Worm (Caenorhabditis elegans): ENCODE results near the gene sdha-1.
"Not testable (repeated sequence)": the region's sequence is repeated elsewhere in the genome, so short reads cannot be mapped to it uniquely, and the experiment has no call there.

The sdha-1 gene

DNA sequence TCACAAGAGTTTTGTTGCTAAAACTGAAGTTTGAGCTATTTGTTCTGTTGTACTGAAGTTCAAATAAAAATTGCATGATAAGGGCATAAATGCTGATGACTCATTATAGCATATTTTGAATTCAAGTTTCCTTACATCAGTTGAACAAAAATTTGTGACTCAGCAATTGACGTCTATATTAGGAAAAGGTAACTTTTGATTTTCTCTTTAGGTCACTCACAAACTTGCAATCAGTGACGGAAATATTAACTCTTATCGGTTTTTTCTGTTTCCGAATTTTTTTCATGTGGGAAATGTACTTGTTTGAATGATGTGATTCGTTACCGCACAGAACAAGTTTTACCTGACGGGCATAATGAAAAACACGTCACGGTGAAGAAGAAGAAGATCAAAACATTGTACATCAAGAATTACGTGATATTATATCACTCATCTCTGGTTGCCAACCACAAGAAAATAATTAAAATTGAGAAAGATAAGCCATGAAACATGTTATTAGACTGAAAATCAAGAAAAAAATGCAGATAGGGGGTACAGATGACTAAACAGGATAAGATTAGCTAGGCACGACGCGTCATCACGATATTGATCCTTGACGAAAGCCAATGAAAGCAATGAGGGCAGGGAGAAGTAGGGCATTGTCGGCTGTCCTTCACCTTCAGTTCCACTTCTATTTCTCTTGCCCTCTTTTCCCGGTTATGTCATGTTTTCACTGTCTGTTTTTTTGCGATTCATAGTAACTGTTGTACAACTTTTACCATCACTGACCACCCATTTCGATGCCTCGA lies 18.0 kb upstream of the sdha-1 start:
- no peak for TF ChIP-seq unc-62 (GFP tag; optimal IDR thresholded peaks at IDR 0.05)

DNA sequence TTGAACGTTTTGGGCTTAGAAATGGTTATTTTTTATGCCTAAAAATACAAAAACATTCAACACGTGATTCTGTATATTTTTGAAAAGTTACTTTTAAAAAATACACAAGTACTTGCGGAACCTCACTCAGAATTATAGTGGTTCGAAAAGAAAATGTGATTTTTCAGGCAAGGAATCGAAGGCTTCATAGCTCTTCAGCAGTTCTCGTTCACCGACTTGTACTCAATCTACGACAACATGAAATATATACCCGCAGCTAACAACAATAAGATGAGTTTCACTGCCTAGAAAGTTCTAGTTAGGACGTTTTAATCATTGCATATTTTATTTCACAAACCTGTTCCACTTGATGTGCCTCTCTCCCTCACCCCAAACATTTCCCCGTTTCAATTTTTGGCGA lies 16.8 kb upstream of the sdha-1 start:
- no peak for TF ChIP-seq unc-62 (GFP tag; optimal IDR thresholded peaks at IDR 0.05)

DNA sequence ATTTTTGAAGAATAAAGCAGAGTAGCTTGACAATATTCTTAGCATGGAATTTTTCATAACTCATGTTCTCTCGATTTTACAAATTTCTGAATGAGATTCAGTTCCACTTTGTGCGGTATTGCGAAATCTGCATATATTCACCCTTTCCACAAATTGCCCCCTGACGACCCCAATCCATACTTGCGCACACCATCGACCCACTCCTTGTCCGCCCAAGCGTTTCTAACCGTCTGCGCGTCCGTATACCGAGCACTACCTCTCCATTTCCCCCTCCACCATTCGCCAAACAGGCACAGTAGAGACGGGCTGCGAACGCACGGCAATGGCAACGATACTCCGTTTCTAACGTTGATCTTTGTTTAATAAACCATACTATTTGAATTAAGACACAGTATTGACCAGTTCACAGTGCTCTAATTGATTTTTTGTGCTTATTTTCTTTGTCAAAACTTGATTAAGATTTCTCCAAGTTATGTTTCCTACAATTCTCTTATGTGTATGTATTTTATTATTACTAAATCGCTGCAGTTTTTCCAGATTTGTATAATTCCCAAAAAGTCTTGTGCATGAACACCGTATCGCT lies 10.9 kb upstream of the sdha-1 start, which contains the start of gene utx-1:
Gene utx-1 (plus strand): TSS at position 533 of the 583 bp plus-strand sequence.
- TF ChIP-seq unc-62 (GFP tag; optimal IDR thresholded peaks at IDR 0.05), result no peak

DNA sequence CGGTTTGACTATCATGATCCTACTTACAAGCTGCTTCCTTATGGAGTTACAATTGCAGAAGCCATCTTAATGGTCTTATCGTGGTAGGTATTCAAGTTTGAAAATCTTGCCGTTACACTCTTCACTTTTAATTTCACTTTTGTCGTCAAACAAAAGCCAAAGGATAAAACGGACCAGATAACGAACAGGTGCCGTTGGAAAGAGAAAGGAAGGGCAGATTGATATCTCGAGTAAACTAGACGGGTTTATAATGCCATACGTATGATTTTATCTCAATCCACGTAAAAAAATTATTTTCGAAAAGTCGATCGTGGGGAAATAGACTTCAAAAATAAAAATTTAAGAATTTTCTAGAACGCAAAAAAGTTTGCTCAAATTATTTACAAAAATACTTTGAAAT lies 8.2 kb upstream of the sdha-1 start:
- no peak for TF ChIP-seq unc-62 (GFP tag; optimal IDR thresholded peaks at IDR 0.05)

DNA sequence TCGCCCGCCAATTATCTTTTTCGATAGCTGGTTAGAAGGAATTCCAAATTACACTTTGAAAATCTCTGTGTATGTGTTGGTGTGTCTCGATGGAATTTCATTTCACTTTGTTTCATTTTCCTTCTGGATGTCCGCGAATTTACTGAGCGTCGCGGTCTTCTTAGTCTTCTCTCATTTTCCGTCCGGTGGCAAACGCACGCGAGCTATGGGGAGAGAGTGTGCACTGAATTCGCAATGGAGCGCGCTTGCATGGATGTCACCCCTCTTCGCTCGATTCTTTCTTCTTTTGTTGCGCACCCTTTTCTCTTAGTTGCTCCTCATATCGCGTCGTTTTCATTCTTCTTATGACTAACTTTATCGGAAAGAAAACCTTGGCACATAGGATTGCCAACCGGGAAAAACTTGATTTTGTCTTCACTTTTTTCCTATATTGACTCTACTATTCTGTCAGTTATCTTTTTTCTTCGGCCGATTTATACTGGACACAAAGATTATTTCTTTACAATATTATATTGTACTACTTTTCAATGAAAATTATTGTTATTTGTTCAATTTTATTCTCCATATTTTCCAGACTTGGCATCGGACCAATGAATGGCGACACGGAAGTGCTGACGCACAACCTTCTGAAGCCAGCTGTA lies 6.0 kb upstream of the sdha-1 start, which contains the start of gene dhhc-14:
Gene dhhc-14 (plus strand): TSS at position 591 of the 641 bp plus-strand sequence.
- no peak for TF ChIP-seq unc-62 (GFP tag; optimal IDR thresholded peaks at IDR 0.05)

DNA sequence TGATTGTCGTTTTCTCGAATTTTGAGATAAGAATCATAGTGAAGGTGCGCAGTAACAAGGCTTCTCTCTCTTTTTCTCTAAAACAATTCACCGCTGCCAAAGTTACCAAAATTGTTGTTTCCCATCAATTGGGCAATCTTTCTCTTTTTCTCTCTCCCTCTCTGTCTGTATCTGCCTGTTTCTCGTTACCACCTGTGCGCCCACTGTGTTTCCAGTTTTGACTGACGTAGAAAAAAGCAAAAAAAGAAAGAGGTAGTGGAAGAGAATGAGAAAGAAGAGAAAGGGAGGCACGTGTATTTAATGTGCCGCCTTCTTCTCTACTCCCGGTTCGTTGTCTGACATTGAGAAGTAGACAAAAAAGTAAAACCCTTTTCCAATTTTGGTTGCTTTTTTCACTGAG lies 4.3 kb upstream of the sdha-1 start:
- no peak for TF ChIP-seq unc-62 (GFP tag; optimal IDR thresholded peaks at IDR 0.05)

DNA sequence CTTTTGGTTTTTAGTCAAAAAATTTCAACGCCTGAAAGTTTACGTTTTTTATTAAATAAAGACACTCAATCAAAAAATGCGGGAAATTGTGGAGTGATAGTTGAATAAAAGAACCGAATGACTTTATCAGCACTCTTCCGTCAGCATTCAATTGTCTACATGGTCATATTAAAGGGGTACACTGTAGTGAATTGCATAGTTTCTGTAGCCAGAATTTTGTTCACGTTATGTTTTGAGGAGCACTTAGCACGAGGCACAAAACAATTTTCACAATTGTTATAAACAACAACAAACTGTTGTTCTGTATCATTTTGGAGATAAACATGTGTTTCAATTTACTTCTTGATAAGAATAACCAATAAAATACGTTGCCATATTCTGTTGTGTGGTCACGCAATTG lies 3.2 kb upstream of the sdha-1 start, which contains the start of gene D2021.4:
Gene D2021.4 (minus strand): TSS at position 48 of the 400 bp plus-strand sequence.
- TF ChIP-seq unc-62 (GFP tag; optimal IDR thresholded peaks at IDR 0.05), result no peak

DNA sequence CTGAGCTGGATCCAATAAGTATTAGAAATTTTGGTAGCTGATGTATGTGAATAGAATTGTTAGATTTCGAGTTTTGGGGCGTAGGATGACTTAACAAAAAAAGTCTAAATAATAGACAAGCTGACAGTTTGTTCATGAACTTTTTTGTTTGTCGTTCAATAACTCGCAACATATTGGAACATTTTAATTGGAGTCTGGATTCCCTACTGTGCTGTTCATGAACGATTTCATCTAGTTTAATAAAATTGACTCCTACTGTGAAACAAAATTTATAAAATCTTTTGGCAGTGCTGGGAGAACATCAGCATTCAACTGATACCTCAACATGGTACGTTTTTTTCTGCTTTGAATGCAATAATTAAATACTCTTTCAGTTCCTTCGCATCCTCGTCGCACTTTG lies 4.3 kb downstream of the sdha-1 start, which contains the start of gene nspc-7:
Gene nspc-7 (plus strand): TSS at position 301 of the 400 bp plus-strand sequence.
- TF ChIP-seq unc-62 (GFP tag; optimal IDR thresholded peaks at IDR 0.05), result not testable (repeated sequence)

DNA sequence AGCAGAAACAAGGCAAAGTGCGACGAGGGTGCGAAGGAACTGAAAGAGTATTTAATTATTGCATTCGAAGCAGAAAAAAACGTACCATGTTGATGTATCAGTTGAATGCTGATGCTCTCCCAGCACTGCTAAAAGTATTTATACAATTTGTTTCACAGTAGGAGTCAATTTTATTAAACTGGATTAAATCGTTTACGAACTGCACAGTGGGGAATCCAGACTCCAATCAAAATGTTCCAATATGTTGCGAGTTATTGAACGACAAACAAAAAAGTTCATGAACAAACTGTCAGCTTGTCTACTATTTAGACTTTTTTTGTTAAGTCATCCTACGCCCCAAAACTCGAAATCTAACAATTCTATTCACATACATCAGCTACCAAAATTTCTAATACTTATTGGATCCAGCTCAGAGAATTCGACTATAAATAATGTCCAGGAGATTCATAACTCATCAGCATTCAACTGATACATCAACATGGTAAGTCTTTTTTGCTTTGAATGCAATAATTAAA lies 7.5 kb downstream of the sdha-1 start, which contains the start of the genes nspc-4 and nspc-5:
Gene nspc-4 (minus strand): TSS at position 101 of the 515 bp plus-strand sequence.
Gene nspc-5 (plus strand): TSS at position 465 of the 515 bp plus-strand sequence.
- TF ChIP-seq unc-62 (GFP tag; optimal IDR thresholded peaks at IDR 0.05), result not testable (repeated sequence)

DNA sequence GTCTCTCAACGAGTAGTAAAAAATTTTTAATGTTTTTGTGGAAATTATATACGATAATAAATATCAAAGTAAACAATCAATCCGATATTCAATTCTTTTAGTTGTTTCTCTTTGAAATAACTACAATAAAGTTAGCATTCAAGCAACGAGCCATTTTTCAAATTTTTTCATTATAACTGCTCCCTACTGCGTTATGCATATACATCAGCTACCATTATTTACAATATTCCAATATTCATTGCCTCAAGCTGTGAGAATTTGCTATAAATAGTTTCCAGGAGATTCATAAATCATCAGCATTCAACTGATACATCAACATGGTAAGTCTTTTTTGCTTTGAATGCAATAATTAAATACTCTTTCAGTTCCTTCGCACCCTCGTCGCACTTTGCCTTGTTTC lies 9.0 kb downstream of the sdha-1 start, which contains the start of gene nspc-3:
Gene nspc-3 (plus strand): TSS at position 301 of the 400 bp plus-strand sequence.
- no peak for TF ChIP-seq unc-62 (GFP tag; optimal IDR thresholded peaks at IDR 0.05)

DNA sequence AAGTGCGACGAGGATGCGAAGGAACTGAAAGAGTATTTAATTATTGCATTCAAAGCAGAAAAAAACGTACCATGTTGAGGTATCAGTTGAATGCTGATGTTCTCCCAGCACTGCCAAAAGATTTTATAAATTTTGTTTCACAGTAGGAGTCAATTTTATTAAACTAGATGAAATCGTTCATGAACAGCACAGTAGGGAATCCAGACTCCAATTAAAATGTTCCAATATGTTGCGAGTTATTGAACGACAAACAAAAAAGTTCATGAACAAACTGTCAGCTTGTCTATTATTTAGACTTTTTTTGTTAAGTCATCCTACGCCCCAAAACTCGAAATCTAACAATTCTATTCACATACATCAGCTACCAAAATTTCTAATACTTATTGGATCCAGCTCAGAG lies 10.8 kb downstream of the sdha-1 start, which contains the start of gene nspc-1:
Gene nspc-1 (minus strand): TSS at position 101 of the 400 bp plus-strand sequence.
- TF ChIP-seq unc-62 (GFP tag; optimal IDR thresholded peaks at IDR 0.05), result not testable (repeated sequence)

DNA sequence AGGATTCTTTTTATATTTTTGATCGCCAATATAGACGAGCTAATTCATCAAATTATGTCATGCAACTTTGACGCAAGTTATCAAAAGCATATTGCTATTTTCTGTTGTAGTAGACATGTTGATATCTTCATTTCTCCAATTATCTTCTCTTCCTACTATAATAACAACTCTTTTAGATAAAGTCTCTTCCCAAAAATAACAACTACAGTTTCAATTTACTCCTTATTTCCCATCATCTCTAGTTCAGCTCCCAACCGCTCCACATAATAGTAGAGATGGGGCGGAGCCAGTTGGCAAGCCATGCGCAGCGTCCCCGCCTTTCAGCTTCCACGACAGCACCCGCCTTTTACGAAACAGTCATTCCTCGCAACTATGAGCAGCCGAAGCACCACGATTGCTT lies 17.9 kb downstream of the sdha-1 start, which contains the start of gene flp-5:
Gene flp-5 (plus strand): TSS at position 301 of the 400 bp plus-strand sequence.
- no peak for TF ChIP-seq unc-62 (GFP tag; optimal IDR thresholded peaks at IDR 0.05)

DNA sequence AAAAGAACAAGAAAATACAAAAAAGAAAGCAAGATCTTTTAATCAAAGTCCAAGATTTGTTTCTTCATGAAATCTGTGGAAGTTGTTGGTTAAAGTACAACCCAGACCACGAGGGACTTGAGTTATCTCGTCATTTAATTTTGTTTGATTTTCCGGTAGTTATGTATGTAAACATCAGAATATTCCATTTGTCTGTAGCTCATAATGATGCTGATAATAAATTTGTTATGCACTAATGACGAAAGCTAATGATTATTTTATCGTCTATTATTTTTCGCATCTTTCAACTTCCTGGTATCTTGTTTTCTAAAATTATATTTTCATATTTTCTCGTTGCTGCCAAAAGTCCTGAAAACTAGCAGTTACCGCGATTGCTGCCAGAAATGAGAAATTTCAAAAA lies 22.8 kb downstream of the sdha-1 start:
- TF ChIP-seq unc-62 (GFP tag; optimal IDR thresholded peaks at IDR 0.05), result no peak

DNA sequence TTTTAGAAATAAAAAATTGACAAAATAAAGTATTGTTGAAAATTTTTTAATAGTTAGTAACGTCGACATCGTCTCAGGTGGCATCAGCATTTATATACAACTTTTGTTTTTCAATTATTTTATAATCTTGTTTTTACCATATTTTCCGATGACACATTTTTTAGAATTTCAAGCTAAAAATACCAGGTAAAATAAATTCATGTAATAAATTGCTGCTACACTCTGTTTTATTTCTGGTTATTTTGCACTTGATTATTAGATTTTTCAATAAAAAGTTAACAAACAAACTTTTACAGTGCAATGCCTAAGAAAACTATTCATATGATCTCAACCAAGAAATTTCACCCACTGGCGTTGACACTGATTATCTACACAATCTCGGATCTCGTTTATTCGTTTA lies 24.2 kb downstream of the sdha-1 start, which contains the start of gene C03G5.14:
Gene C03G5.14 (plus strand): TSS at position 301 of the 400 bp plus-strand sequence.
- TF ChIP-seq unc-62 (GFP tag; optimal IDR thresholded peaks at IDR 0.05), result no peak

DNA sequence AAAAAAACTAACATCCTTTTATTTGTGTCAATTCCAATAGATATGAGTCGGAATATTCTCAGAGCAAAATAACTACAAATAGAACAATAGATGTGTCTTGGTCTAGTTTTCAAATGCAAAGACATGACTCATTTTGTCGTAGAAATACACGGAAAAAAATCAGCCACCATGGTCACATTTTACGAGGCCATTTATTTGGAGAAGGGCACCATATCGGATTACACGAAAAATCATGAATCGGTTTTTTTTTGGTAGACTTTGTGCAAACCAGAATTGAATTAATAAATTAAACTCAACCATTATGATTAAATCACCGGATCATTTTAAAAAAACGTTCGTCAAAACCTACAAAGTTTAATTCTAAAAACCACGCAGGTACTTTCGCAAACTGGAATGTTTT lies 25.4 kb downstream of the sdha-1 start, which contains the start of gene H03E18.2:
Gene H03E18.2 (minus strand): TSS at position 101 of the 400 bp plus-strand sequence.
- TF ChIP-seq unc-62 (GFP tag; optimal IDR thresholded peaks at IDR 0.05), result no peak
